Worm (Caenorhabditis elegans): ENCODE results near the gene F38H4.5.

DNA sequence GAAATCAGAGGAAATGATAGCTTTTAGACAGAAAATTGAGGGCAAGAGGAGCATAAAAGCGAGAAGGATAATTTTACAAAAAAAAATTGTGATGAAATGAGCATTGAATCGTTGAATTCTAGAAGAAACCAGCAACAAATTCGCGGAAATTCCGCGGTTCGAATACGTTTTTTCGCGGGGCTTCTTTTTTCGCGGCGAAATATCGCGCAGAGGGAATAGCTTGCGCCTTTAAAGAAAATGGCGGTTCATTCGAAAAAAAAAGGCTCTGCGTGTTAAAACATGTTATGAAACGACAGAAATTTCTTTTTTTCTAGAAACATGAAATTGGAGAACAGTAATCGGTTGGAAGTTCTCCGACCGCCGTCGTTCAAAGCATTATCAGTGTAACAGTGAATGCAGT lies 29.5 kb upstream of the F38H4.5 start:
- TF ChIP-seq ztf-11 (tag; optimal IDR thresholded peaks at IDR 0.05) (no peak), hif-1 (tag; optimal IDR thresholded peaks at IDR 0.05) (no peak), ama-1 (optimal IDR thresholded peaks at IDR 0.05) (no peak)

Data from whole organism, L4 larva.